Fruit fly (Drosophila melanogaster) whole organism, embryonic: Measurements from ENCODE around the gene Mvl.

Experiments used
- Awh ChIP-seq: fragments of 200-800 bp; sonication (Bioruptor generic); IDR thresholded peaks from 2 replicates; pipeline ENCODE4, ENCODE4 v1.3.6; 2022; ENCODE audit warnings: missing biosample characterization, missing genetic modification characterization
- C15 ChIP-seq: fragments of 200-800 bp; sonication (Bioruptor generic); IDR thresholded peaks from 3 replicates; pipeline ENCODE4 v1.3.6; 2022; ENCODE audit warnings: missing biosample characterization, missing genetic modification characterization
- CG10209 ChIP-seq: fragments of 200-800 bp; sonication (Bioruptor generic); optimal IDR thresholded peaks from 3 replicates; lab custom pipeline; 2017; ENCODE audit warnings: missing biosample characterization, mild to moderate bottlenecking, missing genetic modification characterization, missing genetic modification reagents
- CG10654 ChIP-seq: fragments of 200-800 bp; sonication (Bioruptor generic); optimal IDR thresholded peaks from 2 replicates; lab custom pipeline; 2016; ENCODE audit warnings: missing biosample characterization, missing genetic modification characterization
- CG10959 ChIP-seq: fragments of 200-800 bp; sonication (Bioruptor generic); IDR thresholded peaks from 2 replicates; pipeline ENCODE4 v1.3.6; 2022; ENCODE audit warnings: missing biosample characterization, missing genetic modification characterization
- CG11560 ChIP-seq: fragments of 200-800 bp; sonication (Bioruptor generic); IDR thresholded peaks from 3 replicates; pipeline ENCODE4 v1.3.6; 2022; ENCODE audit warnings: missing biosample characterization, missing genetic modification characterization
- CG12769 ChIP-seq: fragments of 200-800 bp; sonication (Bioruptor generic); optimal IDR thresholded peaks from 2 replicates; lab custom pipeline; 2019; ENCODE audit warnings: missing biosample characterization, mild to moderate bottlenecking, missing genetic modification characterization, moderate library complexity
- CG13123 ChIP-seq: fragments of 200-800 bp; sonication (Bioruptor generic); optimal IDR thresholded peaks from 2 replicates; lab custom pipeline; 2016; ENCODE audit warnings: missing biosample characterization, missing genetic modification characterization
- CG14441 ChIP-seq: fragments of 200-800 bp; sonication (Bioruptor generic); IDR thresholded peaks from 2 replicates; pipeline ENCODE4 v1.3.6; 2022; ENCODE audit warnings: missing biosample characterization, missing genetic modification characterization
- CG15479 ChIP-seq: fragments of 200-800 bp; sonication (Bioruptor generic); optimal IDR thresholded peaks from 3 replicates; lab custom pipeline; 2019; ENCODE audit warnings: missing biosample characterization, mild to moderate bottlenecking, missing genetic modification characterization, moderate library complexity
- CG16813 ChIP-seq: fragments of 200-800 bp; sonication (Bioruptor generic); IDR thresholded peaks from 3 replicates; pipeline ENCODE4 v1.3.6; 2022; ENCODE audit warnings: missing biosample characterization, missing genetic modification characterization; ENCODE audit not compliant: partially characterized antibody
- CG17802 ChIP-seq: fragments of 200-800 bp; sonication (Bioruptor generic); optimal IDR thresholded peaks from 2 replicates; lab custom pipeline; 2018; ENCODE audit warnings: missing biosample characterization, mild to moderate bottlenecking, missing genetic modification characterization, moderate library complexity
- CG18619 ChIP-seq: fragments of 200-800 bp; sonication (Bioruptor generic); optimal IDR thresholded peaks from 3 replicates; lab custom pipeline; 2017; ENCODE audit warnings: missing biosample characterization, mild to moderate bottlenecking, missing genetic modification characterization
- CG2712 ChIP-seq: fragments of 200-800 bp; optimal IDR thresholded peaks from 3 replicates; lab custom pipeline; 2019; ENCODE audit warnings: missing biosample characterization, mild to moderate bottlenecking, missing genetic modification characterization, moderate library complexity
- CG30403 ChIP-seq: fragments of 200-800 bp; sonication (Bioruptor generic); optimal IDR thresholded peaks from 3 replicates; lab custom pipeline; 2016; ENCODE audit warnings: missing biosample characterization, missing genetic modification characterization
- CG3407 ChIP-seq: fragments of 200-800 bp; sonication (Bioruptor generic); optimal IDR thresholded peaks from 2 replicates; lab custom pipeline; 2018; ENCODE audit warnings: missing biosample characterization, mild to moderate bottlenecking, missing genetic modification characterization
- CG3726 ChIP-seq: fragments of 200-800 bp; sonication (Bioruptor generic); IDR thresholded peaks from 3 replicates; pipeline ENCODE4, ENCODE4 v1.3.6; 2022; ENCODE audit warnings: missing biosample characterization, missing genetic modification characterization
- CG42726 ChIP-seq: fragments of 200-800 bp; sonication (Bioruptor generic); IDR thresholded peaks from 2 replicates; pipeline ENCODE4 v1.3.6; 2022; ENCODE audit warnings: missing biosample characterization, missing genetic modification characterization; ENCODE audit not compliant: partially characterized antibody
- CG4328 ChIP-seq: fragments of 200-800 bp; sonication (Bioruptor generic); optimal IDR thresholded peaks from 3 replicates; lab custom pipeline; 2017; ENCODE audit warnings: missing biosample characterization, missing genetic modification reagents, missing genetic modification characterization
- CG6689 ChIP-seq: fragments of 200-800 bp; sonication (Bioruptor generic); IDR thresholded peaks from 2 replicates; pipeline ENCODE4 v1.3.6; 2022; ENCODE audit warnings: missing biosample characterization, missing genetic modification characterization
- CG7745 ChIP-seq: fragments of 200-800 bp; sonication (Bioruptor generic); optimal IDR thresholded peaks from 2 replicates; lab custom pipeline; 2018; ENCODE audit warnings: missing biosample characterization, mild to moderate bottlenecking, missing genetic modification characterization, moderate library complexity
- CG8388 ChIP-seq: fragments of 200-800 bp; sonication (Bioruptor generic); optimal IDR thresholded peaks from 2 replicates; lab custom pipeline; 2019; ENCODE audit warnings: missing biosample characterization, mild to moderate bottlenecking, missing genetic modification characterization, moderate library complexity
- CG8478 ChIP-seq: fragments of >200 bp; optimal IDR thresholded peaks from 2 replicates; lab custom pipeline; 2018
- CG9437 ChIP-seq: fragments of 200-800 bp; sonication (Bioruptor generic); optimal IDR thresholded peaks from 2 replicates; lab custom pipeline; 2018; ENCODE audit warnings: missing biosample characterization, mild to moderate bottlenecking, missing genetic modification characterization
- CG9876 ChIP-seq: fragments of 200-800 bp; sonication (Bioruptor generic); optimal IDR thresholded peaks from 2 replicates; lab custom pipeline; 2016; ENCODE audit warnings: missing biosample characterization, missing genetic modification characterization
- Camta ChIP-seq: fragments of 200-800 bp; sonication (Bioruptor generic); optimal IDR thresholded peaks from 2 replicates; lab custom pipeline; 2016; ENCODE audit warnings: missing biosample characterization, missing genetic modification characterization
- CkIIα-i1 ChIP-seq: fragments of 200-800 bp; sonication (Bioruptor generic); IDR thresholded peaks from 2 replicates; pipeline ENCODE4 v1.3.6; 2022; ENCODE audit warnings: missing biosample characterization, missing genetic modification characterization
- ERR ChIP-seq: fragments of 200-800 bp; sonication (Bioruptor generic); optimal IDR thresholded peaks from 2 replicates; lab custom pipeline; 2016; ENCODE audit warnings: missing biosample characterization, missing genetic modification characterization
- HLHmδ ChIP-seq: fragments of 200-800 bp; sonication (Bioruptor generic); optimal IDR thresholded peaks from 2 replicates; lab custom pipeline; 2018; ENCODE audit warnings: missing biosample characterization, mild to moderate bottlenecking, missing genetic modification characterization, moderate library complexity
- Hsf ChIP-seq: fragments of 200-800 bp; sonication (Bioruptor generic); optimal IDR thresholded peaks from 3 replicates; lab custom pipeline; 2016; ENCODE audit warnings: missing biosample characterization, missing genetic modification characterization
- Lhr ChIP-seq: fragments of 200-800 bp; sonication (Bioruptor generic); optimal IDR thresholded peaks from 3 replicates; lab custom pipeline; 2017; ENCODE audit warnings: mild to moderate bottlenecking, missing biosample characterization, missing genetic modification reagents, missing genetic modification characterization
- MBD-R2 ChIP-seq: fragments of 200-800 bp; sonication (Bioruptor generic); IDR thresholded peaks from 2 replicates; pipeline ENCODE4 v1.3.6; 2022; ENCODE audit warnings: missing biosample characterization, missing genetic modification characterization
- MESR4 ChIP-seq: fragments of 200-800 bp; sonication (Bioruptor generic); optimal IDR thresholded peaks from 2 replicates; lab custom pipeline; 2018; ENCODE audit warnings: missing biosample characterization, mild to moderate bottlenecking, missing genetic modification characterization, moderate library complexity
- Mad ChIP-seq: fragments of 200-800 bp; sonication (Bioruptor generic); optimal IDR thresholded peaks from 2 replicates; lab custom pipeline; 2016; ENCODE audit warnings: missing biosample characterization, missing genetic modification characterization
- Optix ChIP-seq: fragments of 200-800 bp; sonication (Bioruptor generic); IDR thresholded peaks from 3 replicates; pipeline ENCODE4 v1.3.6; 2022; ENCODE audit warnings: missing biosample characterization, missing genetic modification characterization
- Ptx1 ChIP-seq: fragments of 200-800 bp; sonication (Bioruptor generic); IDR thresholded peaks from 2 replicates; pipeline ENCODE4 v1.3.6; 2022; ENCODE audit warnings: missing biosample characterization, missing genetic modification characterization
- Spps ChIP-seq: fragments of 200-800 bp; sonication (Bioruptor generic); optimal IDR thresholded peaks from 2 replicates; lab custom pipeline; 2018; ENCODE audit warnings: missing biosample characterization, mild to moderate bottlenecking, missing genetic modification characterization
- bab2 ChIP-seq: fragments of 200-800 bp; sonication (Bioruptor generic); optimal IDR thresholded peaks from 2 replicates; lab custom pipeline; 2016; ENCODE audit warnings: missing biosample characterization, missing genetic modification characterization
- bowl ChIP-seq: fragments of 200-800 bp; sonication (Bioruptor generic); IDR thresholded peaks from 2 replicates; pipeline ENCODE4 v1.3.6; 2022; ENCODE audit warnings: missing biosample characterization, missing genetic modification characterization
- corto ChIP-seq: fragments of 200-800 bp; sonication (Bioruptor generic); optimal IDR thresholded peaks from 2 replicates; lab custom pipeline; 2016; ENCODE audit warnings: missing biosample characterization, mild to moderate bottlenecking, missing genetic modification characterization, moderate library complexity
- exex ChIP-seq: fragments of 200-800 bp; sonication (Bioruptor generic); optimal IDR thresholded peaks from 4 replicates; lab custom pipeline; 2018; ENCODE audit warnings: missing biosample characterization, mild to moderate bottlenecking, missing genetic modification characterization, moderate library complexity
- kah ChIP-seq: fragments of 200-800 bp; sonication (Bioruptor generic); optimal IDR thresholded peaks from 2 replicates; lab custom pipeline; 2018; ENCODE audit warnings: missing biosample characterization, mild to moderate bottlenecking, missing genetic modification characterization
- klu ChIP-seq: fragments of 200-800 bp; sonication (Bioruptor generic); IDR thresholded peaks from 2 replicates; pipeline ENCODE4 v1.3.6; 2022; ENCODE audit warnings: missing biosample characterization, missing genetic modification characterization
- nom ChIP-seq: fragments of 200-800 bp; sonication (Bioruptor generic); optimal IDR thresholded peaks from 2 replicates; lab custom pipeline; 2017; ENCODE audit warnings: missing biosample characterization, missing genetic modification characterization, mild to moderate bottlenecking, moderate library complexity, missing genetic modification reagents
- pnt ChIP-seq: fragments of 200-800 bp; sonication (Bioruptor generic); optimal IDR thresholded peaks from 3 replicates; lab custom pipeline; 2016; ENCODE audit warnings: missing biosample characterization, missing genetic modification characterization
- shn ChIP-seq: fragments of 200-800 bp; sonication (Bioruptor generic); optimal IDR thresholded peaks from 3 replicates; lab custom pipeline; 2016; ENCODE audit warnings: missing biosample characterization, missing genetic modification characterization
- tin ChIP-seq: fragments of 200-800 bp; sonication (Bioruptor generic); optimal IDR thresholded peaks from 3 replicates; lab custom pipeline; 2016; ENCODE audit warnings: missing biosample characterization, missing genetic modification characterization
- tup ChIP-seq: fragments of 200-800 bp; sonication (Bioruptor generic); optimal IDR thresholded peaks from 2 replicates; lab custom pipeline; 2016; ENCODE audit warnings: missing biosample characterization, mild to moderate bottlenecking, missing genetic modification characterization, moderate library complexity
- unc-4 ChIP-seq: fragments of 200-800 bp; sonication (Bioruptor generic); IDR thresholded peaks from 2 replicates; pipeline ENCODE4 v1.3.6; 2022; ENCODE audit warnings: missing biosample characterization, missing genetic modification characterization; ENCODE audit not compliant: partially characterized antibody
- vfl ChIP-seq: fragments of 200-800 bp; sonication (Bioruptor generic); optimal IDR thresholded peaks from 2 replicates; lab custom pipeline; 2016; ENCODE audit warnings: missing biosample characterization, missing genetic modification characterization

Mvl gene

dm6 chr3R:21064000-21064924 lies 3.7 kb upstream of the Mvl start, which contains the start of gene Cortactin (continued):
- no peak for TF ChIP-seq CG18619
- no peak for TF ChIP-seq C15 (GFP tag; lab: Robert Waterston, UW)
- TF ChIP-seq CG13123, result no peak
- no peak for TF ChIP-seq kah (GFP tag; lab: Kevin White, UChicago)
- TF ChIP-seq MBD-R2 (GFP tag; lab: Robert Waterston, UW), result peak; percentile 76
- TF ChIP-seq CG11560 (tag; lab: Robert Waterston, UW), result peak; percentile 100
- no peak for TF ChIP-seq CkIIα-i1 (GFP tag; lab: Robert Waterston, UW)
- TF ChIP-seq bab2 (GFP tag; lab: Kevin White, UChicago), result no peak
- TF ChIP-seq CG3407 (GFP tag; lab: Kevin White, UChicago), result no peak
- TF ChIP-seq CG9437 (GFP tag; lab: Kevin White, UChicago), result peak; percentile 16
- TF ChIP-seq Hsf, result no peak
- no peak for TF ChIP-seq klu (GFP tag; lab: Robert Waterston, UW)
- TF ChIP-seq CG10209, result no peak
- TF ChIP-seq Optix (GFP tag; lab: Robert Waterston, UW), result no peak
- TF ChIP-seq CG8388, result no peak
- TF ChIP-seq CG6689, result no peak
- TF ChIP-seq tup (GFP tag; lab: Kevin White, UChicago), result no peak
- peak; percentile 45 for TF ChIP-seq CG12769 (tag; lab: Kevin White, UChicago)
- no peak for TF ChIP-seq bowl (GFP tag; lab: Robert Waterston, UW)
- TF ChIP-seq CG16813 (GFP tag; lab: Robert Waterston, UW), result peak; percentile 92
- no peak for TF ChIP-seq Camta (GFP tag; lab: Kevin White, UChicago)
- no peak for TF ChIP-seq CG3726 (GFP tag; lab: Robert Waterston, UW)
- no peak for TF ChIP-seq CG9876
- peak; percentile 9 for TF ChIP-seq Lhr (GFP tag; lab: Kevin White, UChicago)
- TF ChIP-seq CG14441 (GFP tag; lab: Robert Waterston, UW), result no peak
- peak; percentile 18 for TF ChIP-seq nom (GFP tag; lab: Kevin White, UChicago)
- peak; percentile 90 for TF ChIP-seq MESR4 (GFP tag; lab: Kevin White, UChicago)
- TF ChIP-seq CG7745 (tag; lab: Kevin White, UChicago), result no peak
- no peak for TF ChIP-seq Mad (GFP tag; lab: Kevin White, UChicago)
- TF ChIP-seq CG4328, result no peak
- no peak for TF ChIP-seq Spps
- TF ChIP-seq CG10959 (GFP tag; lab: Robert Waterston, UW), result no peak; the same call in 1 of the 2 replicates
- no peak for TF ChIP-seq pnt (GFP tag; lab: Kevin White, UChicago)
- TF ChIP-seq CG42726 (GFP tag; lab: Robert Waterston, UW), result peak; percentile 95
- TF ChIP-seq unc-4 (GFP tag; lab: Robert Waterston, UW), result peak; percentile 87
- TF ChIP-seq CG8478 (lab: Kevin White, UChicago), result no peak
- TF ChIP-seq CG17802 (tag; lab: Kevin White, UChicago), result no peak
- no peak for TF ChIP-seq shn (GFP tag; lab: Kevin White, UChicago)
- no peak for TF ChIP-seq CG15479 (GFP tag; lab: Kevin White, UChicago)
- TF ChIP-seq CG30403 (GFP tag; lab: Kevin White, UChicago), result no peak
- TF ChIP-seq CG10654, result no peak
- TF ChIP-seq ERR (GFP tag; lab: Kevin White, UChicago), result no peak
- TF ChIP-seq Awh, result no peak
- no peak for TF ChIP-seq HLHmδ (GFP tag; lab: Kevin White, UChicago)
- TF ChIP-seq corto (GFP tag; lab: Kevin White, UChicago), result no peak
- TF ChIP-seq tin (GFP tag; lab: Kevin White, UChicago), result no peak
- no peak for TF ChIP-seq vfl
- TF ChIP-seq CG2712 (tag; lab: Kevin White, UChicago), result peak; percentile 46
- TF ChIP-seq Ptx1 (GFP tag; lab: Robert Waterston, UW), result no peak
- no peak for TF ChIP-seq exex
